Fruit fly (Drosophila melanogaster): ENCODE measurements around the gene CG2794.

Gene CG2794

dm6 chr2L:525547-526180 is 38.3 kb upstream of the CG2794 start:
- TF ChIP-seq CG8478 (optimal IDR thresholded peaks at IDR 0.05) (no peak), CTCF (optimal IDR thresholded peaks at IDR 0.05) (no peak)

DNA sequence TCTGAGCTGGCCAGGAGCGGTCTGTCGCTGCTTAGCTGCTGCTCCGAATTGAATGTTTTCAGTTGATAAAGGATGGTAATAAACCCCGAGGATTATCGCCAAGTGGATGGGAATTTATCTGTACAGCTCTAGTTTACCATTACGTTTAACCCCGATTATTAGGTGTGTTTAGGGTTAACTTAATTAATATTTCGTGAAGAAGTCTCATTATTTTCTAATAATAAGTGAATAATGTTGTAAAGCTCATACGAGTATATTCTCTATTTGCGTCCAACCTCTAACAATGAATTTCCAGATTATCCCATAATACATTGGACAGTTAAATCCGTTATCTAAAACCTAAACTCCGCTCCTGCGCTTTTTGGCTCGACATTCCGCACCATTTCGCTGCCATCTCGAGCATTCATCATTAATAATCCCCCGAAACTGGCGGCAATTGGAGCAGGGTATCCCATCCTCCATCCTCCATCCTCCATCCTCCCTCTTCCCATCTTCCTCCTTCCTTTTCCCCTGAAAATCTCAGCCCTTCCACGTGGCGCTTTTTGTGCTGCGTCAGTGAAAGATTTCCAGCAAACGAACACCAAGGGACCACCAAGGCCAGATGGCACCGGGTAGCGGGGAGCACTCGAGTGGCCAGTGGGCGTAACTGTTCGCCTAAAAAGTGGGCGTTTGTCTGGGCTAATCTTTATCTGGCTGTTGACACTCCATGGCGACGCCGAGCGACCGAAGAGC is 37.6 kb upstream of the CG2794 start:
- TF ChIP-seq CG8478 (optimal IDR thresholded peaks at IDR 0.05): no peak
- no peak for TF ChIP-seq CTCF (optimal IDR thresholded peaks at IDR 0.05)

DNA sequence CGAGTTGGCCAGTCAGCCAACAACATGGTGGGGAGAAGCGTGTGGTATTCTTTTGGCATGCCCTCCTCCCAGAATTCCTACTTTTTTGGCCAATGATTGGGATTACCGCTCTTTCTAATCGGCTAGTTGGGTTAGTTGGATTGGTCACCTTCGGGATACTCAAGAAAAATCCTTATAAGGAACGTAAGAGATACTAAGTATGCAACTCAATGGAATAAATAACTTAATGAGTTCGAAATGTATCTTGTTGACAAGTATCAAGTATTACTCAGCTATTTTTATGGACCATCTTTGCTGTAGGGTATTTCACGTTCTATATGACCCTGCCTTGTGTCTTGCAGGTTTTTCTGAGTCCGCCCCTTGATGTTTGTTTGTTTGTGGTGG is 37.0 kb upstream of the CG2794 start:
- TF ChIP-seq CTCF (optimal IDR thresholded peaks at IDR 0.05): no peak
- no peak for TF ChIP-seq CG8478 (optimal IDR thresholded peaks at IDR 0.05)

- no peak for TF ChIP-seq CG8478 (optimal IDR thresholded peaks at IDR 0.05)
- TF ChIP-seq CTCF (optimal IDR thresholded peaks at IDR 0.05): no peak
These were observed 36.3 kb upstream of the CG2794 start for dm6 chr2L:527689-528088.

DNA sequence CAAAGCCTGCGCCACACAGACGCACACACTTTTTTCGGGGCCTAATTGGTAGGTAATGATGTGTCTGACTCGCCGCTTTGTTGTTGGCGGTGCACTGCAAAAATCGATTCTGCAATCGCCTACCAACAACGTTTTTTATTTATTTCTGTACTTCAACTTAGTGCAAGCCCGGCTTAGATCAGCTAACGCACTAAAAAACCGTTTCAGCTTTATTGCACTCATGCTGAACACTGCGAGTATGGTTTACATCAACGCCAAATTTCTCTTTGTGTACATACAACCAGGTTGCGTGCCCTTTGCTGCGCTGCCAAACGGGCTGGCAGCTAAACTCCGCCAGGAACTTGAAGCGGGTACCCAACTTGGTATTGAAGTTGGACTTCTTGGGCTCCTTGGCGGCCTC is 33.7 kb upstream of the CG2794 start:
- TF ChIP-seq CTCF (optimal IDR thresholded peaks at IDR 0.05): no peak
- no peak for TF ChIP-seq CG8478 (optimal IDR thresholded peaks at IDR 0.05)

- TF ChIP-seq CG8478 (optimal IDR thresholded peaks at IDR 0.05): no peak
- no peak for TF ChIP-seq CTCF (optimal IDR thresholded peaks at IDR 0.05)
These were observed 30.2 kb upstream of the CG2794 start for dm6 chr2L:533734-534133.

- TF ChIP-seq CTCF (optimal IDR thresholded peaks at IDR 0.05): peak; percentile 54 to 61
- TF ChIP-seq CG8478 (optimal IDR thresholded peaks at IDR 0.05): no peak
These were observed 23.3 kb upstream of the CG2794 start for dm6 chr2L:540572-541210.

- no peak for TF ChIP-seq CTCF (optimal IDR thresholded peaks at IDR 0.05)
- no peak for TF ChIP-seq CG8478 (optimal IDR thresholded peaks at IDR 0.05)
These were observed 21.5 kb upstream of the CG2794 start, which contains the start of gene lwr for dm6 chr2L:542338-542967. lwr (minus strand) TSS chr2L:542580.

dm6 chr2L:543799-544198 is 20.2 kb upstream of the CG2794 start:
- TF ChIP-seq CTCF (optimal IDR thresholded peaks at IDR 0.05): no peak
- no peak for TF ChIP-seq CG8478 (optimal IDR thresholded peaks at IDR 0.05)

DNA sequence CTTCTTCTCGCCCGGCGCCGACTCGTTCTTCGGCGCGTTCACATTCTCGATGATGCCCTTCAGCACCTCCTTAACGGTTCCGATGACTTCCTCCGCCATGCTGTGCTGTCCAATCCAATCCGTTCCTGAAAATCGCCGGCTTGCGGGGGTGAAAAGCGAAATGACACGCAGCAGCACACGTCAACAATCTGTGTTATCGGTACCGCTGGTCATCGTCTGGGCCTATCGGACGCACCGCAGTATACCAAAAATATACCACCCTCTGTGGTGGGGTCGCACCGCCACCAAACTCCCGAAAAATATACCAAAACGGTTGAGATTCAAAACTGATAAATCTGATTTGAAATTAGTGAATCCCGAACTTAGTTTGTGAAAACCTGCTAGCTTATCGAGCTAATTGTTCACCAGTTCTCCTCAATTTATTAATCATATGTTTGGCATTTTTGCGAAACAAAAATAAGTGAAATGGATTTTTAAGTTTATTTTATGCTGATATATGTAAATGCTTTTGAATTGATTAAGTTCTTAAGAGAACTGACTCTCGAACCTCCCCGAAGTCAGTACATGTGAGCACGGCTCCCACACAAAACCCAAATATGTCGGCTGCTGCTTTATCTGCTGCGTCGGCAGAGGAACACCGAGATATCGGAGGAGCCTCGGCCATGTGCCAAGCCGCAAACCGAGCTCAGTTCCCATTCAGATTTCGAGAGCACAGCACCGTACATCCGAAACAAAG is 19.4 kb upstream of the CG2794 start, which contains the start of the genes Spp and nAChRbeta3:
Spp (minus strand) TSS at position 210 of the 736 bp plus-strand sequence.
nAChRbeta3 (plus strand) TSS at position 686 of the 736 bp plus-strand sequence.
- peak in 1 of 2 experiments; percentile 24 for TF ChIP-seq CTCF (optimal IDR thresholded peaks at IDR 0.05)
- no peak for TF ChIP-seq CG8478 (optimal IDR thresholded peaks at IDR 0.05)

DNA sequence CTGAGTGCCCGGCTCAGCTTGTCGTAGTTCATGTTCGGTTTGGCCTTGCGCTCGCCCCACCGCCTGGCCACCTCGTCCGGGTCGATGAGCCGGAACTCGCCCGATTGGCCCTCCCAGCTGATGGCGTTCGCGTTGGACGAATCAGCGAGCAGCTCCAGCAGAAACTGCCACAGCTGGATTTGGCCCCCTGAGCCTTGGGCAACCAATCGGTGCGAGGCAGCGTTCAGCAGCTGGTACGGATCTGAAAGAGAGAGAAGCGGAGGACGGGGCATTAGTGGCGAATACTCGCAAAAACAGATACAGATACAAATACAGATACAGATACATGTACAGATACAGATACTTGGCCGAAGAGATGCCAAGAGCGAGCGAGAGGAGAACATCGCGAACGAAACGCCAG is 16.0 kb upstream of the CG2794 start:
- TF ChIP-seq CG8478 (optimal IDR thresholded peaks at IDR 0.05) (no peak), CTCF (optimal IDR thresholded peaks at IDR 0.05) (no peak)

- TF ChIP-seq CTCF (optimal IDR thresholded peaks at IDR 0.05): no peak
- no peak for TF ChIP-seq CG8478 (optimal IDR thresholded peaks at IDR 0.05)
These were observed 14.3 kb upstream of the CG2794 start for dm6 chr2L:549637-550036.

- TF ChIP-seq CG8478 (optimal IDR thresholded peaks at IDR 0.05) (no peak), CTCF (optimal IDR thresholded peaks at IDR 0.05) (no peak)
These were observed 11.5 kb upstream of the CG2794 start, which contains the start of gene Ets21C for dm6 chr2L:552432-552929. Ets21C (minus strand) TSS chr2L:552923.

dm6 chr2L:559311-559710 is 4.7 kb upstream of the CG2794 start, which contains the start of gene Tspo:
Tspo (plus strand) TSS chr2L:559612.
- TF ChIP-seq CTCF (optimal IDR thresholded peaks at IDR 0.05) (no peak), CG8478 (optimal IDR thresholded peaks at IDR 0.05) (no peak)

All from S2 (cell line).